1 fruit fly cellular context compared by ENCODE assay signal in the genomic region with DNA sequence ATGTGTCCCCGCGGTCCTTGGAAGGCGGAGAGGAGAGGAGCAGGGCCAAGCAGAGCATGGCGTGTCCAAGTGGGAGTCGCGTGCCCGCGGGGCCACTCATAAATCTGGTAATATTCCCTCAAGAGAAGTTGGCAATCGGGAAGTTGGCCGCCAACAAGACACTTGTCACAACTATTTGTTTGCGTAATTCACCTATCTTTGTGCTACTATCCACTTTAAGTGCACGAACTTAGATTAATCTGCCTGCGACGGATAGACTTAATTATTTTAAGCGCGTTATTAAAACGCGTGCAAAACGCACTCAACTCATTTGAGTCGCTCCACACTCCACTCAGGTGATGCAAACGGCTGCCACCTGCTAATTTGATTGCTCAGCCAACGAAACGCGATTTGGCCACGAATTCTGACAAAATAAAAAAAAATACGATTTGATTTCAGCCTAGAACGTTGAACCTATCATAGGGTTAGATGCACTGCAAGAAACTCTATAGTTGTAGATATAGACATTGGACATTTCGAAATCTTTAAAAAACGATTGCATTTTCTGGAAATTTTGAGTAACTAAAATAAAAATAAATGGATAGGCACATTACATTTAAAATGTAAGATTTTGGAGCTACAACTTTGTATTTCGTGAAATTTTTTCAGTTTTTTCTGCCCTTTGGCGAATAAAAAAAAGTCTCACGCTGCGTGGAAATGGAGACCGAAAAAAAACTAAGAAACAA.
A peak's percentile ranks its signal among the peaks of the same experiment; 100 is the strongest.
TF ChIP-seq lines count a peak whose summit lies in the region.

No protein-coding gene starts in this region.

TF ChIP-seq in whole organism, embryonic, 481 proteins besides CTCF, POLR2A, EP300 and RAD21 (continued from another document and continues in another):
- peak; percentile 65 for TF ChIP-seq PHDP (tag; optimal IDR thresholded peaks at IDR 0.05; lab: Kevin White, UChicago)
- TF ChIP-seq ftz-f1 (GFP tag; optimal IDR thresholded peaks at IDR 0.05; lab: Kevin White, UChicago) = no peak
- TF ChIP-seq CG30403 (GFP tag; optimal IDR thresholded peaks at IDR 0.05; lab: Kevin White, UChicago) = peak; percentile 59
- TF ChIP-seq Lpt (GFP tag; optimal IDR thresholded peaks at IDR 0.05; lab: Kevin White, UChicago) = no peak
- peak; percentile 12 for TF ChIP-seq CG15011 (GFP tag; optimal IDR thresholded peaks at IDR 0.05; lab: Kevin White, UChicago)
- TF ChIP-seq CG12155 (GFP tag; optimal IDR thresholded peaks at IDR 0.05; lab: Kevin White, UChicago) = peak; percentile 35
- TF ChIP-seq dpn (GFP tag; optimal IDR thresholded peaks at IDR 0.05; lab: Kevin White, UChicago) = peak; percentile 57 to 61
- peak; percentile 8 for TF ChIP-seq Dip3 (GFP tag; optimal IDR thresholded peaks at IDR 0.05; lab: Kevin White, UChicago)
- peak; percentile 55; the same call in 1 of the 2 replicates for TF ChIP-seq cas (GFP tag; IDR thresholded peaks at IDR 0.05; lab: Robert Waterston, UW)
- no peak for TF ChIP-seq kni (GFP tag; optimal IDR thresholded peaks at IDR 0.05; lab: Kevin White, UChicago)
- no peak for TF ChIP-seq tna (GFP tag; IDR thresholded peaks at IDR 0.05; lab: Robert Waterston, UW; ENCODE audit: partially characterized antibody)
- TF ChIP-seq pum (GFP tag; optimal IDR thresholded peaks at IDR 0.05; lab: Kevin White, UChicago) = peak; percentile 36
- TF ChIP-seq CG30020 (tag; optimal IDR thresholded peaks at IDR 0.05; lab: Kevin White, UChicago) = no peak
- peak; percentile 25 for TF ChIP-seq vfl (GFP tag; optimal IDR thresholded peaks at IDR 0.05; lab: Kevin White, UChicago)
- TF ChIP-seq Dip2 (GFP tag; IDR thresholded peaks at IDR 0.05; lab: Robert Waterston, UW) = no peak
- TF ChIP-seq onecut (GFP tag; IDR thresholded peaks at IDR 0.05; lab: Robert Waterston, UW) = no peak
- peak; percentile 34 for TF ChIP-seq CG10267 (tag; optimal IDR thresholded peaks at IDR 0.05; lab: Kevin White, UChicago)
- no peak for TF ChIP-seq mld (GFP tag; IDR thresholded peaks at IDR 0.05; lab: Robert Waterston, UW; ENCODE audit: partially characterized antibody)
- no peak for TF ChIP-seq CG6175 (GFP tag; IDR thresholded peaks at IDR 0.05; lab: Robert Waterston, UW)
- no peak for TF ChIP-seq ro (GFP tag; IDR thresholded peaks at IDR 0.05; lab: Robert Waterston, UW)
- TF ChIP-seq klu (GFP tag; IDR thresholded peaks at IDR 0.05; lab: Robert Waterston, UW) = 0 out of 2 replicates have a peak, but pooled peaks have one; percentile 19
- TF ChIP-seq gfzf (GFP tag; optimal IDR thresholded peaks at IDR 0.05; lab: Kevin White, UChicago) = no peak
- TF ChIP-seq sug (tag; optimal IDR thresholded peaks at IDR 0.05; lab: Kevin White, UChicago) = peak; percentile 37
- TF ChIP-seq kay (GFP tag; optimal IDR thresholded peaks at IDR 0.05; lab: Kevin White, UChicago) = peak; percentile 17
- TF ChIP-seq CG3065 (GFP tag; optimal IDR thresholded peaks at IDR 0.05; lab: Kevin White, UChicago) = no peak
- TF ChIP-seq kah (GFP tag; optimal IDR thresholded peaks at IDR 0.05; lab: Kevin White, UChicago) = no peak
- TF ChIP-seq CG9727 (GFP tag; optimal IDR thresholded peaks at IDR 0.05; lab: Kevin White, UChicago) = peak; percentile 18
- peak; percentile 38 for TF ChIP-seq Sox100B (GFP tag; optimal IDR thresholded peaks at IDR 0.05; lab: Kevin White, UChicago)
- TF ChIP-seq hb (GFP tag; IDR thresholded peaks at IDR 0.05; lab: Robert Waterston, UW; ENCODE audit: partially characterized antibody) = no peak
- peak; percentile 71 for TF ChIP-seq CG2678 (tag; optimal IDR thresholded peaks at IDR 0.05; lab: Kevin White, UChicago)
- TF ChIP-seq ato (GFP tag; IDR thresholded peaks at IDR 0.05; lab: Robert Waterston, UW; ENCODE audit: partially characterized antibody) = no peak
- TF ChIP-seq MBD-R2 (GFP tag; IDR thresholded peaks at IDR 0.05; lab: Robert Waterston, UW) = no peak; the same call in 1 of the 2 replicates
- TF ChIP-seq Opbp (GFP tag; IDR thresholded peaks at IDR 0.05; lab: Robert Waterston, UW; ENCODE audit: partially characterized antibody) = no peak
- no peak for TF ChIP-seq D (optimal IDR thresholded peaks at IDR 0.05; lab: Kevin White, UChicago)
- TF ChIP-seq D (GFP tag; optimal IDR thresholded peaks at IDR 0.05; lab: Kevin White, UChicago) = no peak
- no peak for TF ChIP-seq chm (GFP tag; IDR thresholded peaks at IDR 0.05; lab: Robert Waterston, UW)
- no peak for TF ChIP-seq Dfd (GFP tag; optimal IDR thresholded peaks at IDR 0.05; lab: Kevin White, UChicago)
- no peak for TF ChIP-seq emc (GFP tag; optimal IDR thresholded peaks at IDR 0.05; lab: Kevin White, UChicago)
- peak; percentile 46; the same call in 2 of the 3 replicates for TF ChIP-seq CG14050 (GFP tag; IDR thresholded peaks at IDR 0.05; lab: Robert Waterston, UW)
- peak; percentile 36; the same call in 1 of the 2 replicates for TF ChIP-seq Drgx (GFP tag; IDR thresholded peaks at IDR 0.05; lab: Robert Waterston, UW)
- TF ChIP-seq dan (GFP tag; IDR thresholded peaks at IDR 0.05; lab: Robert Waterston, UW) = no peak
- no peak for TF ChIP-seq Awh (GFP tag; IDR thresholded peaks at IDR 0.05; lab: Robert Waterston, UW)
- no peak for TF ChIP-seq CG16779 (GFP tag; IDR thresholded peaks at IDR 0.05; lab: Robert Waterston, UW)
- no peak for TF ChIP-seq chn (GFP tag; optimal IDR thresholded peaks at IDR 0.05; lab: Kevin White, UChicago)
- peak; percentile 44 for TF ChIP-seq CG7786 (GFP tag; optimal IDR thresholded peaks at IDR 0.05; lab: Kevin White, UChicago)
- peak; percentile 31; the same call in 1 of the 2 replicates for TF ChIP-seq ap (GFP tag; IDR thresholded peaks at IDR 0.05; lab: Robert Waterston, UW)
- TF ChIP-seq croc (GFP tag; conservative IDR thresholded peaks at IDR 0.05; lab: Robert Waterston, UW) = no peak
- no peak for TF ChIP-seq crp (GFP tag; optimal IDR thresholded peaks at IDR 0.05; lab: Kevin White, UChicago)
- TF ChIP-seq maf-S (GFP tag; optimal IDR thresholded peaks at IDR 0.05; lab: Kevin White, UChicago) = peak; percentile 23
- TF ChIP-seq ara (GFP tag; IDR thresholded peaks at IDR 0.05; lab: Robert Waterston, UW) = peak; percentile 48
- 0 out of 3 replicates have a peak, but pooled peaks have one; percentile 39 for TF ChIP-seq CG11456 (GFP tag; IDR thresholded peaks at IDR 0.05; lab: Robert Waterston, UW)
- TF ChIP-seq Fer2 (tag; optimal IDR thresholded peaks at IDR 0.05; lab: Kevin White, UChicago) = peak; percentile 1
- TF ChIP-seq CG4730 (GFP tag; IDR thresholded peaks at IDR 0.05; lab: Robert Waterston, UW) = peak; percentile 46; the same call in 1 of the 2 replicates
- TF ChIP-seq CG43689 (GFP tag; IDR thresholded peaks at IDR 0.05; lab: Robert Waterston, UW) = 0 out of 2 replicates have a peak, but pooled peaks have one; percentile 7
- no peak for TF ChIP-seq gcm (GFP tag; optimal IDR thresholded peaks at IDR 0.05; lab: Kevin White, UChicago)
- no peak for TF ChIP-seq E2f1 (GFP tag; IDR thresholded peaks at IDR 0.05; lab: Robert Waterston, UW)
- TF ChIP-seq CG34376 (GFP tag; optimal IDR thresholded peaks at IDR 0.05; lab: Kevin White, UChicago) = no peak
- TF ChIP-seq CG3838 (GFP tag; optimal IDR thresholded peaks at IDR 0.05; lab: Kevin White, UChicago) = no peak
- TF ChIP-seq bowl (GFP tag; IDR thresholded peaks at IDR 0.05; lab: Robert Waterston, UW) = no peak
- TF ChIP-seq CG17328 (GFP tag; IDR thresholded peaks at IDR 0.05; lab: Robert Waterston, UW) = 0 out of 2 replicates have a peak, but pooled peaks have one; percentile 25
- peak; percentile 64 for TF ChIP-seq CG11504 (tag; optimal IDR thresholded peaks at IDR 0.05; lab: Kevin White, UChicago)
- peak; percentile 16 for TF ChIP-seq tx (GFP tag; optimal IDR thresholded peaks at IDR 0.05; lab: Kevin White, UChicago)
- TF ChIP-seq gt (GFP tag; IDR thresholded peaks at IDR 0.05; lab: Robert Waterston, UW) = no peak
- no peak for TF ChIP-seq Tbp (GFP tag; optimal IDR thresholded peaks at IDR 0.05; lab: Kevin White, UChicago)
- TF ChIP-seq hbn (GFP tag; IDR thresholded peaks at IDR 0.05; lab: Robert Waterston, UW; ENCODE audit: partially characterized antibody) = no peak
- no peak for TF ChIP-seq ham (GFP tag; IDR thresholded peaks at IDR 0.05; lab: Robert Waterston, UW)
- TF ChIP-seq Fer3 (tag; optimal IDR thresholded peaks at IDR 0.05; lab: Kevin White, UChicago) = peak; percentile 67
- TF ChIP-seq CG7839 (tag; optimal IDR thresholded peaks at IDR 0.05; lab: Kevin White, UChicago) = peak; percentile 67
- TF ChIP-seq CG6791 (GFP tag; IDR thresholded peaks at IDR 0.05; lab: Robert Waterston, UW; ENCODE audit: partially characterized antibody) = no peak
- TF ChIP-seq usp (GFP tag; optimal IDR thresholded peaks at IDR 0.05; lab: Kevin White, UChicago) = no peak
- TF ChIP-seq CG10209 (GFP tag; optimal IDR thresholded peaks at IDR 0.05; lab: Kevin White, UChicago) = peak; percentile 60
- TF ChIP-seq CG12104 (GFP tag; optimal IDR thresholded peaks at IDR 0.05; lab: Kevin White, UChicago) = no peak
- no peak for TF ChIP-seq CG14965 (GFP tag; optimal IDR thresholded peaks at IDR 0.05; lab: Kevin White, UChicago; ENCODE audit: borderline replicate concordance)
- peak; percentile 26; the same call in 1 of the 2 replicates for TF ChIP-seq Nf-YA (GFP tag; IDR thresholded peaks at IDR 0.05; lab: Robert Waterston, UW)
- no peak for TF ChIP-seq chinmo (GFP tag; IDR thresholded peaks at IDR 0.05; lab: Robert Waterston, UW; ENCODE audit: partially characterized antibody)
- no peak for TF ChIP-seq ase (GFP tag; IDR thresholded peaks at IDR 0.05; lab: Robert Waterston, UW)
- peak; percentile 74 for TF ChIP-seq Dbx (GFP tag; IDR thresholded peaks at IDR 0.05; lab: Robert Waterston, UW)
- TF ChIP-seq salm (tag; optimal IDR thresholded peaks at IDR 0.05; lab: Kevin White, UChicago) = no peak
- TF ChIP-seq CG7987 (GFP tag; optimal IDR thresholded peaks at IDR 0.05; lab: Kevin White, UChicago) = no peak
- peak; percentile 50 for TF ChIP-seq mam (GFP tag; optimal IDR thresholded peaks at IDR 0.05; lab: Kevin White, UChicago)
- TF ChIP-seq Myb (GFP tag; optimal IDR thresholded peaks at IDR 0.05; lab: Kevin White, UChicago) = peak; percentile 24
- TF ChIP-seq ERR (GFP tag; optimal IDR thresholded peaks at IDR 0.05; lab: Kevin White, UChicago) = no peak
- no peak for TF ChIP-seq CG1792 (GFP tag; optimal IDR thresholded peaks at IDR 0.05; lab: Kevin White, UChicago)
- TF ChIP-seq CG1602 (GFP tag; optimal IDR thresholded peaks at IDR 0.05; lab: Kevin White, UChicago) = peak; percentile 36
- peak; percentile 13 for TF ChIP-seq pnt (GFP tag; optimal IDR thresholded peaks at IDR 0.05; lab: Kevin White, UChicago)
- no peak for TF ChIP-seq CrebB (tag; optimal IDR thresholded peaks at IDR 0.05; lab: Kevin White, UChicago)
- TF ChIP-seq CG5245 (GFP tag; optimal IDR thresholded peaks at IDR 0.05; lab: Kevin White, UChicago) = no peak
- peak; percentile 83 for TF ChIP-seq CG32532 (GFP tag; IDR thresholded peaks at IDR 0.05; lab: Robert Waterston, UW)
- no peak for TF ChIP-seq NC2β (GFP tag; optimal IDR thresholded peaks at IDR 0.05; lab: Kevin White, UChicago)
- no peak for TF ChIP-seq lbe (GFP tag; optimal IDR thresholded peaks at IDR 0.05; lab: Kevin White, UChicago)
- no peak for TF ChIP-seq HmgD (GFP tag; optimal IDR thresholded peaks at IDR 0.05; lab: Kevin White, UChicago)
- TF ChIP-seq dati (GFP tag; IDR thresholded peaks at IDR 0.05; lab: Robert Waterston, UW) = no peak
- no peak for TF ChIP-seq CG31388 (GFP tag; optimal IDR thresholded peaks at IDR 0.05; lab: Kevin White, UChicago)
- no peak for TF ChIP-seq Dp (GFP tag; optimal IDR thresholded peaks at IDR 0.05; lab: Kevin White, UChicago)
- TF ChIP-seq ATbp (GFP tag; optimal IDR thresholded peaks at IDR 0.05; lab: Kevin White, UChicago) = no peak
- TF ChIP-seq CG32772 (GFP tag; IDR thresholded peaks at IDR 0.05; lab: Robert Waterston, UW) = no peak
- no peak for TF ChIP-seq Hmx (GFP tag; optimal IDR thresholded peaks at IDR 0.05; lab: Kevin White, UChicago)
- TF ChIP-seq corto (GFP tag; optimal IDR thresholded peaks at IDR 0.05; lab: Kevin White, UChicago) = no peak
- TF ChIP-seq CG3995 (GFP tag; optimal IDR thresholded peaks at IDR 0.05; lab: Kevin White, UChicago) = no peak
- TF ChIP-seq Mad (GFP tag; optimal IDR thresholded peaks at IDR 0.05; lab: Kevin White, UChicago) = no peak
- TF ChIP-seq ken (GFP tag; IDR thresholded peaks at IDR 0.05; lab: Robert Waterston, UW) = no peak
- no peak for TF ChIP-seq CG10462 (GFP tag; optimal IDR thresholded peaks at IDR 0.05; lab: Kevin White, UChicago)
- TF ChIP-seq gro (GFP tag; optimal IDR thresholded peaks at IDR 0.05; lab: Kevin White, UChicago) = peak; percentile 55
- TF ChIP-seq Ets97D (GFP tag; optimal IDR thresholded peaks at IDR 0.05; lab: Kevin White, UChicago) = no peak
- TF ChIP-seq B-H1 (GFP tag; IDR thresholded peaks at IDR 0.05; lab: Robert Waterston, UW) = no peak; the same call in 2 of the 3 replicates
- peak; percentile 43 for TF ChIP-seq E2f2 (GFP tag; IDR thresholded peaks at IDR 0.05; lab: Robert Waterston, UW)
- peak; percentile 65 for TF ChIP-seq unpg (GFP tag; optimal IDR thresholded peaks at IDR 0.05; lab: Kevin White, UChicago)
- no peak for TF ChIP-seq CG6813 (GFP tag; optimal IDR thresholded peaks at IDR 0.05; lab: Kevin White, UChicago)
- no peak for TF ChIP-seq HLH4C (GFP tag; IDR thresholded peaks at IDR 0.05; lab: Robert Waterston, UW; ENCODE audit: partially characterized antibody)
- no peak for TF ChIP-seq CG6683 (GFP tag; optimal IDR thresholded peaks at IDR 0.05; lab: Kevin White, UChicago)
- TF ChIP-seq cato (GFP tag; optimal IDR thresholded peaks at IDR 0.05; lab: Kevin White, UChicago; ENCODE audit: borderline replicate concordance) = no peak
- no peak for TF ChIP-seq CG3163 (GFP tag; optimal IDR thresholded peaks at IDR 0.05; lab: Kevin White, UChicago)
- TF ChIP-seq CG42726 (GFP tag; IDR thresholded peaks at IDR 0.05; lab: Robert Waterston, UW; ENCODE audit: partially characterized antibody) = no peak
- TF ChIP-seq CG7963 (GFP tag; IDR thresholded peaks at IDR 0.05; lab: Robert Waterston, UW; ENCODE audit: partially characterized antibody) = no peak
- TF ChIP-seq tgo (GFP tag; IDR thresholded peaks at IDR 0.05; lab: Robert Waterston, UW) = peak; percentile 53; the same call in 2 of the 3 replicates
- TF ChIP-seq Dad (GFP tag; optimal IDR thresholded peaks at IDR 0.05; lab: Kevin White, UChicago) = no peak
- TF ChIP-seq fd3F (GFP tag; optimal IDR thresholded peaks at IDR 0.05; lab: Kevin White, UChicago) = peak; percentile 58
- TF ChIP-seq Sox102F (GFP tag; optimal IDR thresholded peaks at IDR 0.05; lab: Kevin White, UChicago) = no peak
- no peak for TF ChIP-seq Stat92E (GFP tag; optimal IDR thresholded peaks at IDR 0.05; lab: Kevin White, UChicago)
- TF ChIP-seq sna (GFP tag; IDR thresholded peaks at IDR 0.05; lab: Robert Waterston, UW; ENCODE audit: partially characterized antibody) = no peak
- TF ChIP-seq slou (GFP tag; optimal IDR thresholded peaks at IDR 0.05; lab: Kevin White, UChicago) = no peak
- no peak for TF ChIP-seq gsb-n (tag; optimal IDR thresholded peaks at IDR 0.05; lab: Kevin White, UChicago)
- no peak for TF ChIP-seq cg (GFP tag; optimal IDR thresholded peaks at IDR 0.05; lab: Kevin White, UChicago)
